Fruit fly (Drosophila melanogaster) whole organism, embryonic: ENCODE measurements around the gene Hs2st.

Experiments
- Ada2b ChIP-seq: fragments of 200-800 bp; sonication (Bioruptor generic); IDR thresholded peaks from 2 replicates; pipeline ENCODE4 v1.3.6; 2022; ENCODE audit warnings: missing biosample characterization, missing genetic modification characterization
- Atf3 ChIP-seq: fragments of 200-800 bp; sonication (Bioruptor generic); optimal IDR thresholded peaks from 3 replicates; lab custom pipeline; 2016; ENCODE audit warnings: missing biosample characterization, missing genetic modification characterization
- CG11456 ChIP-seq: fragments of 200-800 bp; sonication (Bioruptor generic); IDR thresholded peaks from 3 replicates; pipeline ENCODE4 v1.3.6; 2022; ENCODE audit warnings: missing biosample characterization, missing genetic modification characterization
- CG13775 ChIP-seq: fragments of 200-800 bp; sonication (Bioruptor generic); optimal IDR thresholded peaks from 3 replicates; lab custom pipeline; 2017; ENCODE audit warnings: missing biosample characterization, mild to moderate bottlenecking, missing genetic modification characterization
- CG15011 ChIP-seq: fragments of 200-800 bp; sonication (Bioruptor generic); optimal IDR thresholded peaks from 3 replicates; lab custom pipeline; 2018; ENCODE audit warnings: missing biosample characterization, mild to moderate bottlenecking, missing genetic modification characterization
- CG17568 ChIP-seq: fragments of 200-800 bp; sonication (Bioruptor generic); optimal IDR thresholded peaks from 2 replicates; lab custom pipeline; 2018; ENCODE audit warnings: missing biosample characterization, mild to moderate bottlenecking, missing genetic modification characterization, moderate library complexity
- CG17612 ChIP-seq: fragments of 200-800 bp; sonication (Bioruptor generic); IDR thresholded peaks from 2 replicates; pipeline ENCODE4 v1.3.6; 2022; ENCODE audit warnings: missing biosample characterization, missing genetic modification characterization
- CG1792 ChIP-seq: fragments of 200-800 bp; sonication (Bioruptor generic); optimal IDR thresholded peaks from 2 replicates; lab custom pipeline; 2016; ENCODE audit warnings: missing biosample characterization, missing genetic modification characterization
- CG2712 ChIP-seq: fragments of 200-800 bp; optimal IDR thresholded peaks from 3 replicates; lab custom pipeline; 2019; ENCODE audit warnings: missing biosample characterization, mild to moderate bottlenecking, missing genetic modification characterization, moderate library complexity
- CG2889 ChIP-seq: fragments of 200-800 bp; sonication (Bioruptor generic); IDR thresholded peaks from 3 replicates; pipeline ENCODE4 v1.3.6; 2022; ENCODE audit warnings: missing biosample characterization, missing genetic modification characterization
- CG30431 ChIP-seq: fragments of 200-800 bp; sonication (Bioruptor generic); optimal IDR thresholded peaks from 2 replicates; lab custom pipeline; 2017; ENCODE audit warnings: missing biosample characterization, missing genetic modification characterization
- CG34376 ChIP-seq: fragments of 200-800 bp; sonication (Bioruptor generic); optimal IDR thresholded peaks from 2 replicates; lab custom pipeline; 2018; ENCODE audit warnings: missing biosample characterization, mild to moderate bottlenecking, missing genetic modification characterization
- CG42726 ChIP-seq: fragments of 200-800 bp; sonication (Bioruptor generic); IDR thresholded peaks from 2 replicates; pipeline ENCODE4 v1.3.6; 2022; ENCODE audit warnings: missing biosample characterization, missing genetic modification characterization; ENCODE audit not compliant: partially characterized antibody
- CG4424 ChIP-seq: fragments of 200-800 bp; sonication (Bioruptor generic); optimal IDR thresholded peaks from 3 replicates; lab custom pipeline; 2016; ENCODE audit warnings: missing biosample characterization, missing genetic modification characterization
- CG5180 ChIP-seq: fragments of 200-800 bp; sonication (Bioruptor generic); optimal IDR thresholded peaks from 3 replicates; lab custom pipeline; 2017; ENCODE audit warnings: missing biosample characterization, missing genetic modification characterization, mild to moderate bottlenecking, moderate library complexity, missing genetic modification reagents
- CG5953 ChIP-seq: fragments of 200-800 bp; sonication (Bioruptor generic); IDR thresholded peaks from 2 replicates; pipeline ENCODE4 v1.3.6; 2022; ENCODE audit warnings: missing biosample characterization, missing genetic modification characterization
- CG7786 ChIP-seq: fragments of 200-800 bp; sonication (Bioruptor generic); optimal IDR thresholded peaks from 2 replicates; lab custom pipeline; 2016; ENCODE audit warnings: missing biosample characterization, missing genetic modification characterization
- CG7963 ChIP-seq: fragments of 200-800 bp; sonication (Bioruptor generic); IDR thresholded peaks from 3 replicates; pipeline ENCODE4 v1.3.6; 2022; ENCODE audit warnings: missing biosample characterization, missing genetic modification characterization; ENCODE audit not compliant: partially characterized antibody
- CG9727 ChIP-seq: fragments of 200-800 bp; sonication (Bioruptor generic); optimal IDR thresholded peaks from 3 replicates; lab custom pipeline; 2017; ENCODE audit warnings: missing biosample characterization, mild to moderate bottlenecking, missing genetic modification characterization
- Dfd ChIP-seq, 2 experiments: fragments of >200 bp; optimal IDR thresholded peaks; 2 replicates each; lab custom pipeline; 2017; ENCODE audit warnings: missing biosample characterization in 2 of 2, missing genetic modification characterization in 2 of 2
- Drgx ChIP-seq: fragments of 200-800 bp; sonication (Bioruptor generic); IDR thresholded peaks from 2 replicates; pipeline ENCODE4 v1.3.6; 2022; ENCODE audit warnings: missing biosample characterization, missing genetic modification characterization
- H15 ChIP-seq: fragments of 200-800 bp; sonication (Bioruptor generic); IDR thresholded peaks from 3 replicates; pipeline ENCODE4 v1.3.6; 2022; ENCODE audit warnings: missing biosample characterization, missing genetic modification characterization
- Hand ChIP-seq: fragments of 200-800 bp; sonication (Bioruptor generic); optimal IDR thresholded peaks from 2 replicates; lab custom pipeline; 2017; ENCODE audit warnings: mild to moderate bottlenecking, missing biosample characterization, missing genetic modification reagents, missing genetic modification characterization
- Hsf ChIP-seq: fragments of 200-800 bp; sonication (Bioruptor generic); optimal IDR thresholded peaks from 3 replicates; lab custom pipeline; 2016; ENCODE audit warnings: missing biosample characterization, missing genetic modification characterization
- MESR4 ChIP-seq: fragments of 200-800 bp; sonication (Bioruptor generic); optimal IDR thresholded peaks from 2 replicates; lab custom pipeline; 2018; ENCODE audit warnings: missing biosample characterization, mild to moderate bottlenecking, missing genetic modification characterization, moderate library complexity
- Max ChIP-seq: fragments of 200-800 bp; sonication (Bioruptor generic); optimal IDR thresholded peaks from 2 replicates; lab custom pipeline; 2016; ENCODE audit warnings: missing biosample characterization, mild to moderate bottlenecking, missing genetic modification characterization
- NfI ChIP-seq: fragments of 200-800 bp; sonication (Bioruptor generic); optimal IDR thresholded peaks from 3 replicates; lab custom pipeline; 2018; ENCODE audit warnings: missing biosample characterization, mild to moderate bottlenecking, missing genetic modification characterization, moderate library complexity
- Scr ChIP-seq: fragments of 200-800 bp; sonication (Bioruptor generic); IDR thresholded peaks from 2 replicates; pipeline ENCODE4 v1.3.6; 2022; ENCODE audit warnings: missing biosample characterization, missing genetic modification characterization; ENCODE audit not compliant: partially characterized antibody
- Sry-β ChIP-seq: fragments of 200-800 bp; sonication (Bioruptor generic); optimal IDR thresholded peaks from 2 replicates; lab custom pipeline; 2018; ENCODE audit warnings: missing biosample characterization, mild to moderate bottlenecking, missing genetic modification characterization, moderate library complexity
- Trl ChIP-seq, 3 experiments: fragments of >200 bp in 2 of 3; fragments of 200-800 bp in 1 of 3; sonication (Bioruptor generic) in 1 of 3; optimal IDR thresholded peaks; 2 replicates in 1 of 3; 3 replicates in 2 of 3; lab custom pipeline; 2016 to 2017; ENCODE audit warnings: missing biosample characterization in 1 of 3, missing genetic modification characterization in 1 of 3
- az2 ChIP-seq: fragments of 200-800 bp; sonication (Bioruptor generic); optimal IDR thresholded peaks from 3 replicates; lab custom pipeline; 2016; ENCODE audit warnings: missing biosample characterization, missing genetic modification characterization
- bab2 ChIP-seq: fragments of 200-800 bp; sonication (Bioruptor generic); optimal IDR thresholded peaks from 2 replicates; lab custom pipeline; 2016; ENCODE audit warnings: missing biosample characterization, missing genetic modification characterization
- ci ChIP-seq: fragments of 200-800 bp; sonication (Bioruptor generic); IDR thresholded peaks from 3 replicates; pipeline ENCODE4 v1.3.6; 2022; ENCODE audit warnings: missing biosample characterization, missing genetic modification characterization
- crp ChIP-seq, 2 experiments: fragments of 200-800 bp; sonication (Bioruptor generic); optimal IDR thresholded peaks; 2 replicates in 1 of 2; 3 replicates in 1 of 2; lab custom pipeline; 2017; ENCODE audit warnings: missing biosample characterization in 2 of 2, missing genetic modification characterization in 2 of 2, mild to moderate bottlenecking in 1 of 2, moderate library complexity in 1 of 2
- danr ChIP-seq: fragments of 200-800 bp; sonication (Bioruptor generic); IDR thresholded peaks from 2 replicates; pipeline ENCODE4 v1.3.6; 2022; ENCODE audit warnings: missing biosample characterization, missing genetic modification characterization
- dati ChIP-seq: fragments of 200-800 bp; sonication (Bioruptor generic); IDR thresholded peaks from 2 replicates; pipeline ENCODE4 v1.3.6; 2022; ENCODE audit warnings: missing biosample characterization, missing genetic modification characterization
- en ChIP-seq: fragments of 200-800 bp; sonication (Bioruptor generic); optimal IDR thresholded peaks from 2 replicates; lab custom pipeline; 2016; ENCODE audit warnings: missing biosample characterization, missing genetic modification characterization
- grau ChIP-seq: fragments of 200-800 bp; optimal IDR thresholded peaks from 3 replicates; lab custom pipeline; 2019; ENCODE audit warnings: missing biosample characterization, mild to moderate bottlenecking, missing genetic modification characterization, moderate library complexity
- her ChIP-seq: fragments of 200-800 bp; sonication (Bioruptor generic); optimal IDR thresholded peaks from 2 replicates; lab custom pipeline; 2016; ENCODE audit warnings: missing biosample characterization, missing genetic modification characterization
- jumu ChIP-seq: fragments of 200-800 bp; sonication (Bioruptor generic); optimal IDR thresholded peaks from 3 replicates; lab custom pipeline; 2016; ENCODE audit warnings: missing biosample characterization, missing genetic modification characterization
- kay ChIP-seq: fragments of 200-800 bp; sonication (Bioruptor generic); optimal IDR thresholded peaks from 2 replicates; lab custom pipeline; 2016; ENCODE audit warnings: missing biosample characterization, missing genetic modification characterization
- mirr ChIP-seq: fragments of 200-800 bp; sonication (Bioruptor generic); optimal IDR thresholded peaks from 3 replicates; lab custom pipeline; 2018; ENCODE audit warnings: missing biosample characterization, mild to moderate bottlenecking, missing genetic modification characterization
- org-1 ChIP-seq: fragments of 200-800 bp; sonication (Bioruptor generic); optimal IDR thresholded peaks from 2 replicates; lab custom pipeline; 2017; ENCODE audit warnings: missing biosample characterization, missing genetic modification characterization
- sc ChIP-seq, 3 experiments: fragments of >200 bp in 2 of 3; fragments of 200-800 bp in 1 of 3; sonication (Bioruptor generic) in 1 of 3; optimal IDR thresholded peaks; 2 replicates in 2 of 3; 3 replicates in 1 of 3; lab custom pipeline; 2017; ENCODE audit warnings: mild to moderate bottlenecking in 1 of 3, missing biosample characterization in 1 of 3, missing genetic modification characterization in 1 of 3, missing genetic modification reagents in 1 of 3
- sqz ChIP-seq: fragments of 200-800 bp; sonication (Bioruptor generic); optimal IDR thresholded peaks from 3 replicates; lab custom pipeline; 2018; ENCODE audit warnings: missing biosample characterization, mild to moderate bottlenecking, missing genetic modification characterization
- vvl ChIP-seq: fragments of 200-800 bp; sonication (Bioruptor generic); IDR thresholded peaks from 2 replicates; pipeline ENCODE4 v1.3.6; 2022; ENCODE audit warnings: missing biosample characterization, missing genetic modification characterization
- zen2 ChIP-seq: fragments of 200-800 bp; sonication (Bioruptor generic); IDR thresholded peaks from 3 replicates; pipeline ENCODE4 v1.3.6; 2022; ENCODE audit warnings: missing biosample characterization, missing genetic modification characterization; ENCODE audit not compliant: partially characterized antibody
- zf30C ChIP-seq: fragments of 200-800 bp; sonication (Bioruptor generic); optimal IDR thresholded peaks from 3 replicates; lab custom pipeline; 2018; ENCODE audit warnings: missing biosample characterization, mild to moderate bottlenecking, missing genetic modification characterization

Hs2st gene

DNA sequence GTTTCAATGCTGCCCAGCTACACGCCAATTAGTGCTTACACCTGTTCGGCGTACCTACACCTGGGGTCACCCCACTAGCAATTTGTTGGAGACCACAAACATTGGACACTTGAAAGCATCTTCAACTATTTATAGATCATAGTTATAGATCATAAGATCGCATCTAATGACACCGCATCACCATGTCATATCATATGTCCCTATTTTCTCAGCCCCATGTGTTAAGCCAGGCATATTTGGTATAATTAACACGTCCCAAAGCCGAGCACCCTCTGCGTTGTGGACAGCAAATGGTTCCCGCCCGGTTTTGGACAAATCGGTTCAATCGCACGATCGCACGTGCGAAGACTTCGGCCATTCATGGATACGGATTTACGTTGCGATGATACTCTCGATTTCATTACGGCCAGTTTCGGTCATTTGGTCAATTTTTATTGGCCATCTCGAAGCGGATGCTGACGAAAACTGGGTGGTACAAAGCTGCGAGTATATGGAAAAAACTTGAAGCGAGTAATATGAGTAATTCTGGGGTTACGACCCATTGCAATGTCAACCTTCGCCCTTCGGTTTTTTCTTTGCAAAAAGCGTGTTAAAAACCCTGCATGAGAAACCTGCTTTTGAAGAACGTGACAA, 4.8 kb downstream of the Hs2st start (continued):
- TF ChIP-seq jumu (GFP tag; lab: Kevin White, UChicago) (peak; percentile 74), CG2712 (tag; lab: Kevin White, UChicago) (peak; percentile 75), Hand (GFP tag; lab: Kevin White, UChicago) (no peak), NfI (peak; percentile 71), mirr (peak; percentile 78), grau (tag; lab: Kevin White, UChicago) (peak; percentile 83), CG9727 (peak; percentile 70), CG30431 (GFP tag; lab: Kevin White, UChicago) (peak; percentile 48), Trl (optimal IDR thresholded peaks at IDR 0.05; lab: Kevin White, UChicago) (no peak), Trl (GFP tag; optimal IDR thresholded peaks at IDR 0.05; lab: Kevin White, UChicago) (peak; percentile 59), CG13775 (peak; percentile 74), zf30C (no peak), Sry-β (no peak), zen2 (GFP tag; lab: Robert Waterston, UW) (no peak), CG15011 (GFP tag; lab: Kevin White, UChicago) (peak; percentile 50), ci (GFP tag; lab: Robert Waterston, UW) (peak; percentile 97), CG4424 (peak; percentile 55), Drgx (GFP tag; lab: Robert Waterston, UW) (peak; percentile 21; the same call in 1 of the 2 replicates), CG42726 (no peak), danr (GFP tag; lab: Robert Waterston, UW) (0 out of 2 replicates have a peak, but pooled peaks have one; percentile 36), CG17568 (GFP tag; lab: Kevin White, UChicago) (peak; percentile 53), CG1792 (GFP tag; lab: Kevin White, UChicago) (peak; percentile 31), CG17612 (GFP tag; lab: Robert Waterston, UW) (no peak), CG5180 (GFP tag; lab: Kevin White, UChicago) (peak; percentile 37), CG7963 (GFP tag; lab: Robert Waterston, UW) (no peak), dati (no peak; the same call in 1 of the 2 replicates), Atf3 (GFP tag; lab: Kevin White, UChicago) (peak; percentile 58), Scr (GFP tag; lab: Robert Waterston, UW) (0 out of 2 replicates have a peak, but pooled peaks have one; percentile 24), crp (GFP tag; optimal IDR thresholded peaks at IDR 0.05; lab: Kevin White, UChicago) (peak in 1 of 2 experiments; percentile 60), CG7786 (GFP tag; lab: Kevin White, UChicago) (peak; percentile 74), CG5953 (GFP tag; lab: Robert Waterston, UW) (0 out of 2 replicates have a peak, but pooled peaks have one; percentile 45), bab2 (GFP tag; lab: Kevin White, UChicago) (peak; percentile 79), org-1 (peak; percentile 91), CG34376 (GFP tag; lab: Kevin White, UChicago) (no peak), CG11456 (GFP tag; lab: Robert Waterston, UW) (peak; percentile 71; the same call in 1 of the 3 replicates), az2 (GFP tag; lab: Kevin White, UChicago) (peak; percentile 50), vvl (peak; percentile 85), MESR4 (GFP tag; lab: Kevin White, UChicago) (no peak), Hsf (GFP tag; lab: Kevin White, UChicago) (peak; percentile 69), Ada2b (peak; percentile 94), sqz (GFP tag; lab: Kevin White, UChicago) (peak; percentile 18), sc (optimal IDR thresholded peaks at IDR 0.05; lab: Kevin White, UChicago) (no peak), sc (GFP tag; optimal IDR thresholded peaks at IDR 0.05; lab: Kevin White, UChicago) (peak; percentile 54), Dfd (GFP tag; optimal IDR thresholded peaks at IDR 0.05; lab: Kevin White, UChicago) (no peak), H15 (GFP tag; lab: Robert Waterston, UW) (no peak), CG2889 (GFP tag; lab: Robert Waterston, UW) (peak; percentile 69; the same call in 2 of the 3 replicates), Max (GFP tag; lab: Kevin White, UChicago) (peak; percentile 20), en (GFP tag; lab: Kevin White, UChicago) (peak; percentile 93), kay (GFP tag; lab: Kevin White, UChicago) (peak; percentile 57), her (GFP tag; lab: Kevin White, UChicago) (peak; percentile 88)
